Fruit fly (Drosophila melanogaster) whole organism, prepupa: ENCODE results near the gene CG4080.

Source experiments
- Blimp-1 ChIP-seq: fragments of 200-800 bp; sonication (Bioruptor generic); optimal IDR thresholded peaks from 3 replicates; lab custom pipeline; 2017; ENCODE audit warnings: missing biosample characterization, missing genetic modification characterization, mild to moderate bottlenecking, moderate library complexity, missing genetic modification reagents
- CG10631 ChIP-seq: fragments of 200-800 bp; sonication (Bioruptor generic); optimal IDR thresholded peaks from 2 replicates; lab custom pipeline; 2016; ENCODE audit warnings: missing biosample characterization, missing genetic modification characterization
- CG10669 ChIP-seq: fragments of 200-800 bp; sonication (Bioruptor generic); optimal IDR thresholded peaks from 3 replicates; lab custom pipeline; 2018; ENCODE audit warnings: missing biosample characterization, mild to moderate bottlenecking, missing genetic modification characterization, moderate library complexity
- CG11294 ChIP-seq: fragments of 200-800 bp; sonication (Bioruptor generic); IDR thresholded peaks from 2 replicates; pipeline ENCODE4 v1.3.6; 2022; ENCODE audit warnings: missing biosample characterization, missing genetic modification characterization
- CG11762 ChIP-seq: fragments of 200-800 bp; sonication (Bioruptor generic); optimal IDR thresholded peaks from 3 replicates; lab custom pipeline; 2016; ENCODE audit warnings: missing biosample characterization, missing genetic modification characterization; ENCODE audit not compliant: insufficient read depth
- CG11902 ChIP-seq: fragments of 200-800 bp; sonication (Bioruptor generic); optimal IDR thresholded peaks from 3 replicates; lab custom pipeline; 2016; ENCODE audit warnings: missing biosample characterization, missing genetic modification characterization
- CG15336 ChIP-seq: fragments of 200-800 bp; sonication (Bioruptor generic); IDR thresholded peaks from 2 replicates; pipeline ENCODE4 v1.3.6; 2022; ENCODE audit warnings: missing biosample characterization, missing genetic modification characterization
- CG1621 ChIP-seq: fragments of 200-800 bp; sonication (Bioruptor generic); optimal IDR thresholded peaks from 3 replicates; lab custom pipeline; 2018; ENCODE audit warnings: missing biosample characterization, mild to moderate bottlenecking, missing genetic modification characterization
- CG16779 ChIP-seq: fragments of 200-800 bp; sonication (Bioruptor generic); optimal IDR thresholded peaks from 3 replicates; lab custom pipeline; 2017; ENCODE audit warnings: missing biosample characterization, mild to moderate bottlenecking, missing genetic modification characterization
- CG3032 ChIP-seq: fragments of 200-800 bp; optimal IDR thresholded peaks from 2 replicates; lab custom pipeline; 2019; ENCODE audit warnings: missing biosample characterization, mild to moderate bottlenecking, missing genetic modification characterization, moderate library complexity
- CG31627 ChIP-seq: fragments of 200-800 bp; sonication (Bioruptor generic); optimal IDR thresholded peaks from 3 replicates; lab custom pipeline; 2016; ENCODE audit warnings: missing biosample characterization, missing genetic modification characterization
- CG32006 ChIP-seq: fragments of 200-800 bp; sonication (Bioruptor generic); optimal IDR thresholded peaks from 3 replicates; lab custom pipeline; 2017; ENCODE audit warnings: missing biosample characterization, mild to moderate bottlenecking, missing genetic modification characterization
- CG34406 ChIP-seq: fragments of 200-800 bp; sonication (Bioruptor generic); optimal IDR thresholded peaks from 3 replicates; lab custom pipeline; 2016; ENCODE audit warnings: missing biosample characterization, missing genetic modification characterization
- CG3919 ChIP-seq: fragments of 200-800 bp; sonication (Bioruptor generic); optimal IDR thresholded peaks from 3 replicates; lab custom pipeline; 2016; ENCODE audit warnings: missing biosample characterization, missing genetic modification characterization
- CG4318 ChIP-seq: fragments of 200-800 bp; sonication (Bioruptor generic); optimal IDR thresholded peaks from 3 replicates; lab custom pipeline; 2017; ENCODE audit warnings: missing biosample characterization, mild to moderate bottlenecking, missing genetic modification characterization
- CG6163 ChIP-seq: fragments of 200-800 bp; sonication (Bioruptor generic); IDR thresholded peaks from 3 replicates; pipeline ENCODE4 v1.3.6; 2022; ENCODE audit warnings: missing biosample characterization, missing genetic modification characterization
- CG6276 ChIP-seq: fragments of 200-800 bp; sonication (Bioruptor generic); optimal IDR thresholded peaks from 2 replicates; lab custom pipeline; 2017; ENCODE audit warnings: missing biosample characterization, mild to moderate bottlenecking, missing genetic modification characterization
- CG6808 ChIP-seq: fragments of 200-800 bp; sonication (Bioruptor generic); optimal IDR thresholded peaks from 3 replicates; lab custom pipeline; 2017; ENCODE audit warnings: missing biosample characterization, missing genetic modification characterization, mild to moderate bottlenecking, moderate library complexity, missing genetic modification reagents
- CG6854 ChIP-seq: fragments of 200-800 bp; sonication (Bioruptor generic); optimal IDR thresholded peaks from 2 replicates; lab custom pipeline; 2017; ENCODE audit warnings: missing biosample characterization, mild to moderate bottlenecking, missing genetic modification characterization
- CG7368 ChIP-seq: fragments of 200-800 bp; sonication (Bioruptor generic); optimal IDR thresholded peaks from 3 replicates; lab custom pipeline; 2016; ENCODE audit warnings: missing biosample characterization, missing genetic modification characterization
- CG8119 ChIP-seq: fragments of 200-800 bp; sonication (Bioruptor generic); IDR thresholded peaks from 3 replicates; pipeline ENCODE4 v1.3.6; 2022; ENCODE audit warnings: missing biosample characterization, missing genetic modification characterization
- CG8632 ChIP-seq: fragments of 200-800 bp; sonication (Bioruptor generic); optimal IDR thresholded peaks from 3 replicates; lab custom pipeline; 2016; ENCODE audit warnings: missing biosample characterization, missing genetic modification characterization
- Eip75B ChIP-seq: fragments of 200-800 bp; sonication (Bioruptor generic); optimal IDR thresholded peaks from 3 replicates; lab custom pipeline; 2016; ENCODE audit warnings: missing biosample characterization, missing genetic modification characterization
- Eip78C ChIP-seq: fragments of 200-800 bp; sonication (Bioruptor generic); peaks from one replicate; lab custom pipeline; 2016; ENCODE audit warnings: missing biosample characterization, missing genetic modification characterization
- Eip93F ChIP-seq: fragments of 200-800 bp; sonication (Bioruptor generic); optimal IDR thresholded peaks from 2 replicates; lab custom pipeline; 2016; ENCODE audit warnings: missing biosample characterization, mild to moderate bottlenecking, missing genetic modification characterization
- Ets96B ChIP-seq: fragments of 200-800 bp; optimal IDR thresholded peaks from 2 replicates; lab custom pipeline; 2019; ENCODE audit warnings: missing biosample characterization, mild to moderate bottlenecking, missing genetic modification characterization, moderate library complexity
- Hr38 ChIP-seq: sonication (Bioruptor generic); optimal IDR thresholded peaks from 2 replicates; lab custom pipeline; 2016; ENCODE audit warnings: missing biosample characterization, missing genetic modification characterization
- Hr39 ChIP-seq: fragments of 200-800 bp; sonication (Bioruptor generic); optimal IDR thresholded peaks from 2 replicates; lab custom pipeline; 2016; ENCODE audit warnings: missing biosample characterization, missing genetic modification characterization
- Hr4 ChIP-seq: fragments of 200-800 bp; sonication (Bioruptor generic); optimal IDR thresholded peaks from 3 replicates; lab custom pipeline; 2016; ENCODE audit warnings: missing biosample characterization, missing genetic modification characterization
- Lpt ChIP-seq: fragments of 200-800 bp; sonication (Bioruptor generic); optimal IDR thresholded peaks from 3 replicates; lab custom pipeline; 2016; ENCODE audit warnings: missing biosample characterization, missing genetic modification characterization
- OdsH ChIP-seq: fragments of 200-800 bp; sonication (Bioruptor generic); optimal IDR thresholded peaks from 3 replicates; lab custom pipeline; 2016; ENCODE audit warnings: missing biosample characterization, missing genetic modification characterization
- Sox14 ChIP-seq: fragments of 200-800 bp; sonication (Bioruptor generic); optimal IDR thresholded peaks from 3 replicates; lab custom pipeline; 2016; ENCODE audit warnings: missing biosample characterization, missing genetic modification characterization
- Sox15 ChIP-seq: fragments of 200-800 bp; sonication (Bioruptor generic); optimal IDR thresholded peaks from 3 replicates; lab custom pipeline; 2016; ENCODE audit warnings: missing biosample characterization, missing genetic modification characterization
- achi ChIP-seq: fragments of 200-800 bp; sonication (Bioruptor generic); optimal IDR thresholded peaks from 3 replicates; lab custom pipeline; 2016; ENCODE audit warnings: missing biosample characterization, missing genetic modification characterization
- acj6 ChIP-seq: fragments of 200-800 bp; sonication (Bioruptor generic); optimal IDR thresholded peaks from 3 replicates; lab custom pipeline; 2016; ENCODE audit warnings: missing biosample characterization, missing genetic modification characterization
- cyc ChIP-seq: fragments of 200-800 bp; sonication (Bioruptor generic); optimal IDR thresholded peaks from 3 replicates; lab custom pipeline; 2016; ENCODE audit warnings: missing biosample characterization, missing genetic modification characterization
- dsx ChIP-seq: fragments of 200-800 bp; optimal IDR thresholded peaks from 3 replicates; lab custom pipeline; 2019; ENCODE audit warnings: missing biosample characterization, mild to moderate bottlenecking, missing genetic modification characterization, moderate library complexity; ENCODE audit not compliant: poor library complexity, severe bottlenecking
- eg ChIP-seq: fragments of 200-800 bp; sonication (Bioruptor generic); IDR thresholded peaks from 3 replicates; pipeline ENCODE4 v1.3.6; 2022; ENCODE audit warnings: missing biosample characterization, missing genetic modification characterization
- fd85E ChIP-seq: fragments of 200-800 bp; sonication (Bioruptor generic); optimal IDR thresholded peaks from 3 replicates; lab custom pipeline; 2016; ENCODE audit warnings: missing biosample characterization, missing genetic modification characterization
- fkh ChIP-seq: fragments of 200-800 bp; sonication (Bioruptor generic); optimal IDR thresholded peaks from 3 replicates; lab custom pipeline; 2017; ENCODE audit warnings: missing biosample characterization, mild to moderate bottlenecking, missing genetic modification characterization, moderate library complexity
- net ChIP-seq: fragments of 200-800 bp; sonication (Bioruptor generic); optimal IDR thresholded peaks from 3 replicates; lab custom pipeline; 2016; ENCODE audit warnings: missing biosample characterization, missing genetic modification characterization
- salr ChIP-seq, 2 experiments: fragments of 200-800 bp; sonication (Bioruptor generic); optimal IDR thresholded peaks; 3 replicates each; lab custom pipeline; 2016 to 2018; ENCODE audit warnings: missing biosample characterization in 2 of 2, missing genetic modification characterization in 2 of 2, mild to moderate bottlenecking in 1 of 2
- ss ChIP-seq, 2 experiments: fragments of 200-800 bp; sonication (Bioruptor generic); optimal IDR thresholded peaks; 2 replicates in 1 of 2; 3 replicates in 1 of 2; lab custom pipeline; 2017 to 2018; ENCODE audit warnings: mild to moderate bottlenecking in 2 of 2, missing biosample characterization in 2 of 2, missing genetic modification characterization in 2 of 2, moderate library complexity in 1 of 2
- svp ChIP-seq: fragments of 200-800 bp; sonication (Bioruptor generic); peaks from one replicate; lab custom pipeline; 2016; ENCODE audit warnings: missing biosample characterization, missing genetic modification characterization
- vri ChIP-seq: fragments of 200-800 bp; sonication (Bioruptor generic); optimal IDR thresholded peaks from 3 replicates; lab custom pipeline; 2016; ENCODE audit warnings: missing biosample characterization, mild to moderate bottlenecking, missing genetic modification characterization

The CG4080 gene

DNA sequence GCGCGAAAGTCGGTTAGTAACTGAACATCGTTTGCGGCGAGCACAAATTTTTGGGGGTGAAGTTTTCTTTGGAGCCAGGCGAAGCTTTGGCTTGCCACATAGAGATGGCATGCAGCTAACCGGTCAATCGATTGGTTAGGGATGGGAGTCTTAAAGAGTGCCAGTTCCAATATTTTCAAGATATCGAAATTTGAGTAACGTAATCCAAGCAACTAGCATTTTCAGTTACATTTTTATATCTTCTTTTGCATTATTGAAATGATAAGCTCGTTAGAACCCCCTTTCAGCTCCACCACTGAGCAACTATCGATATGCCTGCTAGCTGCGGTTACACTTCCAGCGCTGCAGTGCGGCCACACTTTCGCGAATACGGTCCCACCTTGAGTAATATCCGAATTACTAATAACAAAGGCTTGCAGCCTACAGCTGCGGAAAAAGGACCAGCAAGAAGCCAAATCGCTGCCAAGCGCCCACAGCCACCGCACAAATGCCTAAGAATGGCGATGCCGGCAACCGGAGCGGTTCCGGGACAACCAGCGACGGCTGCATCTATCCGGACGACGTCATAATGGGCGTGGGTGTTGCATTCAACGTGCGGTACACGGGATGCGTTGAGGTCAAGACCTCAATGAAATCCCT is 27.7 kb upstream of the CG4080 start, which contains the start of the genes Atat and Shc (continued):
- TF ChIP-seq Hr4, result peak; percentile 99
- TF ChIP-seq CG1621 (tag; lab: Kevin White, UChicago), result peak; percentile 97
- peak; percentile 98 for TF ChIP-seq CG7368 (GFP tag; lab: Kevin White, UChicago)
- TF ChIP-seq dsx (GFP tag; lab: Kevin White, UChicago), result peak; percentile 93
- peak; percentile 99 for TF ChIP-seq CG11294
- peak; percentile 98 for TF ChIP-seq net
- peak; percentile 98 for TF ChIP-seq CG34406 (GFP tag; lab: Kevin White, UChicago)
- peak; percentile 100 for TF ChIP-seq Sox14 (GFP tag; lab: Kevin White, UChicago)
- TF ChIP-seq CG11902, result peak; percentile 99
- peak; percentile 97 for TF ChIP-seq Lpt (GFP tag; lab: Kevin White, UChicago)
- peak; percentile 83 to 96 for TF ChIP-seq ss (GFP tag; optimal IDR thresholded peaks at IDR 0.05; lab: Kevin White, UChicago)
- peak; percentile 99 for TF ChIP-seq OdsH
- peak; percentile 95 for TF ChIP-seq Eip93F (GFP tag; lab: Kevin White, UChicago)
- TF ChIP-seq Blimp-1, result peak; percentile 95
- TF ChIP-seq cyc (GFP tag; lab: Kevin White, UChicago), result peak; percentile 99
- peak; percentile 100 for TF ChIP-seq CG31627
- TF ChIP-seq eg (GFP tag; lab: Robert Waterston, UW), result peak; percentile 99
- peak; percentile 99 for TF ChIP-seq CG10631 (GFP tag; lab: Kevin White, UChicago)
- peak; percentile 100 for TF ChIP-seq Hr39
- peak; percentile 95 for TF ChIP-seq fd85E (GFP tag; lab: Kevin White, UChicago)
- TF ChIP-seq Hr38, result peak; percentile 96
- peak; percentile 99 for TF ChIP-seq acj6
- peak; percentile 94 for TF ChIP-seq CG16779 (tag; lab: Kevin White, UChicago)
- TF ChIP-seq CG15336, result peak; percentile 95
- TF ChIP-seq achi (GFP tag; lab: Kevin White, UChicago), result peak; percentile 97

DNA sequence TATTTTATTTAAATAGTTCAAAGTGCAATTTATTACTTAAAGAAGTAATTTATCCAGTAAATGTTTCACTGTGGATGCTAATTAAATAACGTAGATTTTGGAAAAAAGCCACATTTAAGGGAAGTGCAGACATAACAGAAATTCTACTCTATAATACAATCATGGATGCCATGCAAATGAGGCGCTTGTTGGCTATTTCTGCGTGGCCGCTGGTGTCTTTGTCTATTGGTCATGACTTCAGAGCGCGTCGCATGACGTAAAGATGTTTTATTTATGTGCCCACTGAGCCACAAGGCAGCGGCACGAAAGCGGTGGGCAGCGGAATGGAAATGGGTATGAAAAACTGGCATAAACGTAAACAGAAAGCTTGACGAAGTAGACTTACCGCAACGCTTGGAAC is 26.8 kb upstream of the CG4080 start:
- TF ChIP-seq fkh (GFP tag; lab: Kevin White, UChicago), result no peak
- no peak for TF ChIP-seq achi (GFP tag; lab: Kevin White, UChicago)
- no peak for TF ChIP-seq Sox15
- TF ChIP-seq CG32006 (GFP tag; lab: Kevin White, UChicago), result peak; percentile 64
- TF ChIP-seq CG8632 (GFP tag; lab: Kevin White, UChicago), result no peak
- no peak for TF ChIP-seq CG11294
- no peak for TF ChIP-seq CG11762 (GFP tag; lab: Kevin White, UChicago)
- no peak for TF ChIP-seq CG34406 (GFP tag; lab: Kevin White, UChicago)
- no peak for TF ChIP-seq Eip75B (GFP tag; lab: Kevin White, UChicago)
- TF ChIP-seq CG3032 (tag; lab: Kevin White, UChicago), result no peak
- TF ChIP-seq CG4318 (GFP tag; lab: Kevin White, UChicago), result peak; percentile 0
- TF ChIP-seq CG10669, result no peak
- no peak for TF ChIP-seq CG16779 (tag; lab: Kevin White, UChicago)
- no peak for TF ChIP-seq Hr39
- TF ChIP-seq svp (GFP tag; lab: Kevin White, UChicago), result peak; percentile 50
- TF ChIP-seq Blimp-1, result no peak
- TF ChIP-seq Sox14 (GFP tag; lab: Kevin White, UChicago), result no peak
- TF ChIP-seq eg (GFP tag; lab: Robert Waterston, UW), result peak; percentile 63; the same call in 2 of the 3 replicates
- TF ChIP-seq CG6854, result no peak
- peak; percentile 31 for TF ChIP-seq net
- no peak for TF ChIP-seq dsx (GFP tag; lab: Kevin White, UChicago)
- TF ChIP-seq fd85E (GFP tag; lab: Kevin White, UChicago), result no peak
- no peak for TF ChIP-seq CG10631 (GFP tag; lab: Kevin White, UChicago)
- peak; percentile 55 for TF ChIP-seq CG15336
- TF ChIP-seq Eip78C (GFP tag; lab: Kevin White, UChicago), result peak; percentile 36
- TF ChIP-seq CG6163 (GFP tag; lab: Robert Waterston, UW), result peak; percentile 40; the same call in 1 of the 3 replicates
- TF ChIP-seq Hr4, result peak; percentile 63
- TF ChIP-seq salr (GFP tag; optimal IDR thresholded peaks at IDR 0.05; lab: Kevin White, UChicago), result no peak
- no peak for TF ChIP-seq Lpt (GFP tag; lab: Kevin White, UChicago)
- TF ChIP-seq CG8119 (GFP tag; lab: Robert Waterston, UW), result peak; percentile 35; the same call in 2 of the 3 replicates
- TF ChIP-seq CG6276 (GFP tag; lab: Kevin White, UChicago), result peak; percentile 10
- peak; percentile 22 for TF ChIP-seq vri
- TF ChIP-seq Ets96B, result no peak
- TF ChIP-seq CG6808 (GFP tag; lab: Kevin White, UChicago), result no peak
- TF ChIP-seq CG3919 (GFP tag; lab: Kevin White, UChicago), result peak; percentile 3
- TF ChIP-seq, all 60 proteins: peak for 13
